Fruit fly (Drosophila melanogaster): ENCODE results near the gene Gba1a.
A peak's percentile ranks its signal among the peaks of the same experiment; 100 is the strongest.

Gba1a gene

DNA sequence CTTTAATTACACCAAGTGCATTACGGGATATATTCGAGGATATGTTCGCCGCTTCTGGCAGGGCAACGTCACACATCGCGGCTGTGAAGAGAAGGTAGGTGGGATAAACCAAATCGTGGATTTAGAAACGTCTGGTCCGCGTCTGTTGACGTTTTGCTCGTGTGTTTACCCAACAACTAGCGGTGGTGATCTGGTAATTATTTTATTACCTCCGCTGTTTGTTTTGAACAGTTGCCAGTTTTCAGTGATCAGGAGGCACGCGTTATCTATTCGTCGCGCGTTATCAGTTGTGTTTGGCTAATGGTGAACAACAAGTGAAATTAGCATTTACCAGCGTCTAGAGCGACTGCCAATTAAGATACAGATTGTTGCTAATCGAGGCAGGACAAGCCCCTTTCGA is 28.6 kb downstream of the Gba1a start (continued):
- TF ChIP-seq MTF-1 (GFP tag; optimal IDR thresholded peaks at IDR 0.05; ENCODE audit: borderline replicate concordance) = peak; percentile 60
- peak; percentile 38 for TF ChIP-seq nau (GFP tag; optimal IDR thresholded peaks at IDR 0.05)
- no peak for TF ChIP-seq MBD-R2 (GFP tag; IDR thresholded peaks at IDR 0.05)
- peak; percentile 70; the same call in 1 of the 2 replicates for TF ChIP-seq Atf6 (GFP tag; IDR thresholded peaks at IDR 0.05)
- TF ChIP-seq CG9727 (GFP tag; optimal IDR thresholded peaks at IDR 0.05) = peak; percentile 47
- peak; percentile 52 for TF ChIP-seq pho (GFP tag; optimal IDR thresholded peaks at IDR 0.05)
- no peak for TF ChIP-seq Hr3 (GFP tag; optimal IDR thresholded peaks at IDR 0.05)
- no peak for TF ChIP-seq CG13287 (GFP tag; IDR thresholded peaks at IDR 0.05; ENCODE audit: partially characterized antibody)
- TF ChIP-seq CG7357 (GFP tag; IDR thresholded peaks at IDR 0.05) = no peak
- no peak for TF ChIP-seq Dref (GFP tag; IDR thresholded peaks at IDR 0.05)
- TF ChIP-seq CG3407 (GFP tag; optimal IDR thresholded peaks at IDR 0.05) = peak; percentile 92
- TF ChIP-seq Blimp-1 (GFP tag; optimal IDR thresholded peaks at IDR 0.05) = peak; percentile 14
- TF ChIP-seq HmgZ (tag; optimal IDR thresholded peaks at IDR 0.05) = peak; percentile 57
- TF ChIP-seq CG6813 (GFP tag; optimal IDR thresholded peaks at IDR 0.05) = peak; percentile 86
- no peak for TF ChIP-seq CG16813 (GFP tag; IDR thresholded peaks at IDR 0.05; ENCODE audit: partially characterized antibody)
- no peak for TF ChIP-seq CG17612 (GFP tag; IDR thresholded peaks at IDR 0.05)
- no peak for TF ChIP-seq slou (GFP tag; optimal IDR thresholded peaks at IDR 0.05)
- TF ChIP-seq CG12942 (GFP tag; optimal IDR thresholded peaks at IDR 0.05) = no peak
- TF ChIP-seq CG12299 (tag; optimal IDR thresholded peaks at IDR 0.05) = peak; percentile 15
- TF ChIP-seq CG5180 (GFP tag; optimal IDR thresholded peaks at IDR 0.05) = peak; percentile 3
- peak; percentile 43 for TF ChIP-seq grn (GFP tag; optimal IDR thresholded peaks at IDR 0.05)
- TF ChIP-seq lab (GFP tag; optimal IDR thresholded peaks at IDR 0.05) = peak; percentile 87
- 0 out of 3 replicates have a peak, but pooled peaks have one; percentile 17 for TF ChIP-seq Dbx (GFP tag; IDR thresholded peaks at IDR 0.05)
- peak; percentile 7 for TF ChIP-seq ERR (GFP tag; optimal IDR thresholded peaks at IDR 0.05)
- TF ChIP-seq Aef1 (GFP tag; IDR thresholded peaks at IDR 0.05) = no peak
- TF ChIP-seq Hmr (GFP tag; optimal IDR thresholded peaks at IDR 0.05) = peak; percentile 83
- peak; percentile 45 for TF ChIP-seq CG12219 (GFP tag; optimal IDR thresholded peaks at IDR 0.05)
- TF ChIP-seq nerfin-1 (tag; optimal IDR thresholded peaks at IDR 0.05) = no peak
- no peak for TF ChIP-seq Doc2 (GFP tag; IDR thresholded peaks at IDR 0.05)
- TF ChIP-seq sens (GFP tag) = peak; percentile 26
- TF ChIP-seq pum (GFP tag; optimal IDR thresholded peaks at IDR 0.05) = no peak
- 0 out of 2 replicates have a peak, but pooled peaks have one; percentile 8 for TF ChIP-seq wdn (GFP tag; IDR thresholded peaks at IDR 0.05)
- no peak for TF ChIP-seq CG3726 (GFP tag; IDR thresholded peaks at IDR 0.05)
- TF ChIP-seq CG13296 (GFP tag; optimal IDR thresholded peaks at IDR 0.05) = peak; percentile 81
- TF ChIP-seq cwo (GFP tag; optimal IDR thresholded peaks at IDR 0.05) = peak; percentile 27
- no peak for TF ChIP-seq vnd (GFP tag; IDR thresholded peaks at IDR 0.05; ENCODE audit: partially characterized antibody)
- peak; percentile 17 for TF ChIP-seq CG8924 (tag; optimal IDR thresholded peaks at IDR 0.05)
- peak; percentile 66 for TF ChIP-seq CG12769 (tag; optimal IDR thresholded peaks at IDR 0.05)
- peak; percentile 68; the same call in 1 of the 2 replicates for TF ChIP-seq rib (GFP tag; IDR thresholded peaks at IDR 0.05)
- no peak for TF ChIP-seq Stat92E (GFP tag; optimal IDR thresholded peaks at IDR 0.05)
- TF ChIP-seq ATbp (GFP tag; optimal IDR thresholded peaks at IDR 0.05) = peak; percentile 54
- TF ChIP-seq CG2678 (tag; optimal IDR thresholded peaks at IDR 0.05) = peak; percentile 67
- peak; percentile 3 for TF ChIP-seq vfl (GFP tag; optimal IDR thresholded peaks at IDR 0.05)
- no peak for TF ChIP-seq hb (GFP tag; IDR thresholded peaks at IDR 0.05; ENCODE audit: partially characterized antibody)
- no peak for TF ChIP-seq gcm2 (GFP tag; optimal IDR thresholded peaks at IDR 0.05)
- 0 out of 4 replicates have a peak, but pooled peaks have one; percentile 17 for TF ChIP-seq chinmo (GFP tag; IDR thresholded peaks at IDR 0.05; ENCODE audit: partially characterized antibody)
- TF ChIP-seq Fer3 (tag; optimal IDR thresholded peaks at IDR 0.05) = peak; percentile 47
- peak; percentile 30 for TF ChIP-seq CG15696 (tag; optimal IDR thresholded peaks at IDR 0.05)
- no peak for TF ChIP-seq Side (GFP tag; optimal IDR thresholded peaks at IDR 0.05)
